Worm (Caenorhabditis elegans): Measurements from ENCODE around the gene sdz-6.

DNA sequence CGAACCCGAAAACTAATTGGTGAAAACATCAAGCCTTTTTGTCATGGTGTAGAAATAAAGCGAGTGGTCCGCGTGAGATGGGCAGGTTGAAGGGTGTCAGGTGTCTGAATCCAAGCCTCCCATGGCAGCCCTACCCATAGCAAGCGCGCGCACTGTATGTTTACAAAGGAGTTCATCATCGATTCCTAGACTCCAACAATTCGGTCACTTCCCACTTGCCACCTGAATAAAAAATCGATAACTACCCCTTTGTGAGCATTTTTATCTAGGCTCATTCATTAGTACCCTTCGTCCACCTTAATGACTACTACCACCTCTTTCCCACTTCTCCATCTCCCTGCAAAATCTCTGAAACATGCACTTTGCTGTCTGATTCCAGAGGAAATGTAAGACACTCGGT is 7.4 kb upstream of the sdz-6 start, which contains the start of gene fbxb-64:
- TF ChIP-seq ceh-58 (GFP tag; IDR thresholded peaks at IDR 0.05) (no peak), nfya-1 (tag; optimal IDR thresholded peaks at IDR 0.05; ENCODE audit: borderline replicate concordance, insufficient read depth) (no peak), efl-1 (GFP tag; optimal IDR thresholded peaks at IDR 0.05) (no peak), F23B12.7 (tag; optimal IDR thresholded peaks at IDR 0.05; ENCODE audit: insufficient read depth) (no peak), B0035.1 (tag; optimal IDR thresholded peaks at IDR 0.05) (no peak), athp-1 (tag; optimal IDR thresholded peaks at IDR 0.05) (no peak), madf-3 (GFP tag; IDR thresholded peaks at IDR 0.05) (no peak)
